Fruit fly (Drosophila melanogaster) whole organism, embryonic: ENCODE data around the gene moody.

Source experiments
- Bgb ChIP-seq: fragments of 200-800 bp; sonication (Bioruptor generic); IDR thresholded peaks from 2 replicates; pipeline ENCODE4 v1.3.6; 2022; ENCODE audit warnings: missing biosample characterization, missing genetic modification characterization; ENCODE audit not compliant: partially characterized antibody
- BtbVII ChIP-seq: fragments of 200-800 bp; sonication (Bioruptor generic); optimal IDR thresholded peaks from 3 replicates; lab custom pipeline; 2017; ENCODE audit warnings: missing biosample characterization, mild to moderate bottlenecking, missing genetic modification characterization
- CG11398 ChIP-seq: fragments of 200-800 bp; sonication (Bioruptor generic); optimal IDR thresholded peaks from 2 replicates; lab custom pipeline; 2016; ENCODE audit warnings: missing biosample characterization, missing genetic modification characterization
- CG11504 ChIP-seq: fragments of 200-800 bp; sonication (Bioruptor generic); optimal IDR thresholded peaks from 3 replicates; lab custom pipeline; 2019; ENCODE audit warnings: missing biosample characterization, mild to moderate bottlenecking, missing genetic modification characterization, moderate library complexity
- CG12659 ChIP-seq: fragments of 200-800 bp; sonication (Bioruptor generic); optimal IDR thresholded peaks from 3 replicates; lab custom pipeline; 2017; ENCODE audit warnings: mild to moderate bottlenecking, missing biosample characterization, missing genetic modification reagents, missing genetic modification characterization
- CG12769 ChIP-seq: fragments of 200-800 bp; sonication (Bioruptor generic); optimal IDR thresholded peaks from 2 replicates; lab custom pipeline; 2019; ENCODE audit warnings: missing biosample characterization, mild to moderate bottlenecking, missing genetic modification characterization, moderate library complexity
- CG16779 ChIP-seq: fragments of 200-800 bp; sonication (Bioruptor generic); IDR thresholded peaks from 2 replicates; pipeline ENCODE4 v1.3.6; 2022; ENCODE audit warnings: missing biosample characterization, missing genetic modification characterization
- CG18599 ChIP-seq: fragments of 200-800 bp; sonication (Bioruptor generic); optimal IDR thresholded peaks from 3 replicates; lab custom pipeline; 2017; ENCODE audit warnings: missing biosample characterization, missing genetic modification characterization, mild to moderate bottlenecking, moderate library complexity, missing genetic modification reagents
- CG2875 ChIP-seq: fragments of 200-800 bp; sonication (Bioruptor generic); optimal IDR thresholded peaks from 2 replicates; lab custom pipeline; 2017; ENCODE audit warnings: missing biosample characterization, mild to moderate bottlenecking, missing genetic modification characterization, missing genetic modification reagents
- CG31388 ChIP-seq: fragments of 200-800 bp; sonication (Bioruptor generic); optimal IDR thresholded peaks from 2 replicates; lab custom pipeline; 2016; ENCODE audit warnings: missing biosample characterization, missing genetic modification characterization
- CG32532 ChIP-seq: fragments of 200-800 bp; sonication (Bioruptor generic); IDR thresholded peaks from 2 replicates; pipeline ENCODE4 v1.3.6; 2022; ENCODE audit warnings: missing biosample characterization, missing genetic modification characterization
- CG3847 ChIP-seq: fragments of 200-800 bp; sonication (Bioruptor generic); IDR thresholded peaks from 2 replicates; pipeline ENCODE4 v1.3.6; 2022; ENCODE audit warnings: missing biosample characterization, missing genetic modification characterization
- CG4328 ChIP-seq: fragments of 200-800 bp; sonication (Bioruptor generic); optimal IDR thresholded peaks from 3 replicates; lab custom pipeline; 2017; ENCODE audit warnings: missing biosample characterization, missing genetic modification reagents, missing genetic modification characterization
- CG4424 ChIP-seq: fragments of 200-800 bp; sonication (Bioruptor generic); optimal IDR thresholded peaks from 3 replicates; lab custom pipeline; 2016; ENCODE audit warnings: missing biosample characterization, missing genetic modification characterization
- CG4617 ChIP-seq: fragments of 200-800 bp; sonication (Bioruptor generic); optimal IDR thresholded peaks from 3 replicates; lab custom pipeline; 2016; ENCODE audit warnings: missing biosample characterization, missing genetic modification characterization, borderline replicate concordance
- CG6254 ChIP-seq: fragments of 200-800 bp; sonication (Bioruptor generic); optimal IDR thresholded peaks from 3 replicates; lab custom pipeline; 2017; ENCODE audit warnings: mild to moderate bottlenecking, missing biosample characterization, missing genetic modification reagents, missing genetic modification characterization
- CG6272 ChIP-seq: fragments of 200-800 bp; sonication (Bioruptor generic); IDR thresholded peaks from 2 replicates; pipeline ENCODE4 v1.3.6; 2022; ENCODE audit warnings: missing biosample characterization, missing genetic modification characterization
- CG7357 ChIP-seq: fragments of 200-800 bp; sonication (Bioruptor generic); IDR thresholded peaks from 3 replicates; pipeline ENCODE4 v1.3.6; 2022; ENCODE audit warnings: missing biosample characterization, missing genetic modification characterization
- CG9727 ChIP-seq: fragments of 200-800 bp; sonication (Bioruptor generic); optimal IDR thresholded peaks from 3 replicates; lab custom pipeline; 2017; ENCODE audit warnings: missing biosample characterization, mild to moderate bottlenecking, missing genetic modification characterization
- CoRest ChIP-seq: fragments of 200-800 bp; sonication (Bioruptor generic); optimal IDR thresholded peaks from 3 replicates; lab custom pipeline; 2018; ENCODE audit warnings: missing biosample characterization, mild to moderate bottlenecking, missing genetic modification characterization, moderate library complexity
- Dip2 ChIP-seq: fragments of 200-800 bp; sonication (Bioruptor generic); IDR thresholded peaks from 2 replicates; pipeline ENCODE4 v1.3.6; 2022; ENCODE audit warnings: missing biosample characterization, missing genetic modification characterization
- Dip3 ChIP-seq: fragments of 200-800 bp; sonication (Bioruptor generic); optimal IDR thresholded peaks from 3 replicates; lab custom pipeline; 2016; ENCODE audit warnings: missing biosample characterization, missing genetic modification characterization
- HHEX ChIP-seq: fragments of 200-800 bp; sonication (Bioruptor generic); optimal IDR thresholded peaks from 3 replicates; lab custom pipeline; 2017; ENCODE audit warnings: missing biosample characterization, mild to moderate bottlenecking, missing genetic modification characterization, missing genetic modification reagents
- HmgZ ChIP-seq: fragments of 200-800 bp; sonication (Bioruptor generic); optimal IDR thresholded peaks from 2 replicates; lab custom pipeline; 2018; ENCODE audit warnings: missing biosample characterization, mild to moderate bottlenecking, missing genetic modification characterization
- Hmr ChIP-seq: fragments of 200-800 bp; sonication (Bioruptor generic); optimal IDR thresholded peaks from 3 replicates; lab custom pipeline; 2017; ENCODE audit warnings: mild to moderate bottlenecking, missing biosample characterization, missing genetic modification reagents, missing genetic modification characterization
- MBD-R2 ChIP-seq: fragments of 200-800 bp; sonication (Bioruptor generic); IDR thresholded peaks from 2 replicates; pipeline ENCODE4 v1.3.6; 2022; ENCODE audit warnings: missing biosample characterization, missing genetic modification characterization
- MESR4 ChIP-seq: fragments of 200-800 bp; sonication (Bioruptor generic); optimal IDR thresholded peaks from 2 replicates; lab custom pipeline; 2018; ENCODE audit warnings: missing biosample characterization, mild to moderate bottlenecking, missing genetic modification characterization, moderate library complexity
- Mad ChIP-seq: fragments of 200-800 bp; sonication (Bioruptor generic); optimal IDR thresholded peaks from 2 replicates; lab custom pipeline; 2016; ENCODE audit warnings: missing biosample characterization, missing genetic modification characterization
- bcd ChIP-seq: fragments of 200-800 bp; sonication (Bioruptor generic); optimal IDR thresholded peaks from 2 replicates; lab custom pipeline; 2017; ENCODE audit warnings: missing biosample characterization, mild to moderate bottlenecking, missing genetic modification characterization
- bigmax ChIP-seq: fragments of 200-800 bp; sonication (Bioruptor generic); optimal IDR thresholded peaks from 2 replicates; lab custom pipeline; 2018; ENCODE audit warnings: missing biosample characterization, mild to moderate bottlenecking, missing genetic modification characterization
- btn ChIP-seq: fragments of 200-800 bp; sonication (Bioruptor generic); optimal IDR thresholded peaks from 2 replicates; lab custom pipeline; 2016; ENCODE audit warnings: missing biosample characterization, missing genetic modification characterization
- cas ChIP-seq: fragments of 200-800 bp; sonication (Bioruptor generic); IDR thresholded peaks from 2 replicates; pipeline ENCODE4 v1.3.6; 2022; ENCODE audit warnings: missing biosample characterization, missing genetic modification characterization
- corto ChIP-seq: fragments of 200-800 bp; sonication (Bioruptor generic); optimal IDR thresholded peaks from 2 replicates; lab custom pipeline; 2016; ENCODE audit warnings: missing biosample characterization, mild to moderate bottlenecking, missing genetic modification characterization, moderate library complexity
- croc ChIP-seq: fragments of 200-800 bp; sonication (Bioruptor generic); conservative IDR thresholded peaks from 3 replicates; pipeline ENCODE4 v1.3.6; 2022; ENCODE audit warnings: missing biosample characterization, missing genetic modification characterization
- dimm ChIP-seq: fragments of 200-800 bp; sonication (Bioruptor generic); IDR thresholded peaks from 2 replicates; pipeline ENCODE4 v1.3.6; 2022; ENCODE audit warnings: missing biosample characterization, missing genetic modification characterization
- eyg ChIP-seq: fragments of 200-800 bp; sonication (Bioruptor generic); optimal IDR thresholded peaks from 3 replicates; lab custom pipeline; 2016; ENCODE audit warnings: missing biosample characterization, missing genetic modification characterization
- fru ChIP-seq: fragments of >200 bp; optimal IDR thresholded peaks from 2 replicates; lab custom pipeline; 2017
- gfzf ChIP-seq: fragments of 200-800 bp; sonication (Bioruptor generic); optimal IDR thresholded peaks from 2 replicates; lab custom pipeline; 2016; ENCODE audit warnings: missing biosample characterization, mild to moderate bottlenecking, missing genetic modification characterization, moderate library complexity
- hbn ChIP-seq: fragments of 200-800 bp; sonication (Bioruptor generic); IDR thresholded peaks from 2 replicates; pipeline ENCODE4 v1.3.6; 2022; ENCODE audit warnings: missing biosample characterization, missing genetic modification characterization; ENCODE audit not compliant: partially characterized antibody
- jigr1 ChIP-seq: fragments of 200-800 bp; sonication (Bioruptor generic); IDR thresholded peaks from 3 replicates; pipeline ENCODE4 v1.3.6; 2022; ENCODE audit warnings: missing biosample characterization, missing genetic modification characterization
- kah ChIP-seq: fragments of 200-800 bp; sonication (Bioruptor generic); optimal IDR thresholded peaks from 2 replicates; lab custom pipeline; 2018; ENCODE audit warnings: missing biosample characterization, mild to moderate bottlenecking, missing genetic modification characterization
- maf-S ChIP-seq: fragments of 200-800 bp; sonication (Bioruptor generic); optimal IDR thresholded peaks from 2 replicates; lab custom pipeline; 2016; ENCODE audit warnings: missing biosample characterization, missing genetic modification characterization
- peb ChIP-seq: fragments of 200-800 bp; sonication (Bioruptor generic); IDR thresholded peaks from 2 replicates; pipeline ENCODE4 v1.3.6; 2022; ENCODE audit warnings: missing biosample characterization, missing genetic modification characterization
- phol ChIP-seq: fragments of 200-800 bp; sonication (Bioruptor generic); optimal IDR thresholded peaks from 3 replicates; lab custom pipeline; 2018; ENCODE audit warnings: missing biosample characterization, mild to moderate bottlenecking, missing genetic modification characterization, moderate library complexity
- sc ChIP-seq, 3 experiments: fragments of >200 bp in 2 of 3; fragments of 200-800 bp in 1 of 3; sonication (Bioruptor generic) in 1 of 3; optimal IDR thresholded peaks; 2 replicates in 2 of 3; 3 replicates in 1 of 3; lab custom pipeline; 2017; ENCODE audit warnings: mild to moderate bottlenecking in 1 of 3, missing biosample characterization in 1 of 3, missing genetic modification characterization in 1 of 3, missing genetic modification reagents in 1 of 3
- sens-2 ChIP-seq: fragments of 200-800 bp; sonication (Bioruptor generic); IDR thresholded peaks from 2 replicates; pipeline ENCODE4 v1.3.6; 2022; ENCODE audit warnings: missing biosample characterization, missing genetic modification characterization
- ttk ChIP-seq: fragments of 200-800 bp; sonication (Bioruptor generic); IDR thresholded peaks from 2 replicates; pipeline ENCODE4 v2.1.2; 2022; ENCODE audit warnings: missing biosample characterization, missing genetic modification characterization
- tup ChIP-seq: fragments of 200-800 bp; sonication (Bioruptor generic); optimal IDR thresholded peaks from 2 replicates; lab custom pipeline; 2016; ENCODE audit warnings: missing biosample characterization, mild to moderate bottlenecking, missing genetic modification characterization, moderate library complexity
- tx ChIP-seq: fragments of 200-800 bp; sonication (Bioruptor generic); optimal IDR thresholded peaks from 2 replicates; lab custom pipeline; 2016; ENCODE audit warnings: missing biosample characterization, missing genetic modification characterization

moody gene

dm6 chrX:2041312-2041918 is 8.5 kb downstream of the moody start, which contains the start of gene CG4313 (continued):
- TF ChIP-seq CG11398 (GFP tag; lab: Kevin White, UChicago) (peak; percentile 71), Dip3 (GFP tag; lab: Kevin White, UChicago) (peak; percentile 72), tx (GFP tag; lab: Kevin White, UChicago) (peak; percentile 44), jigr1 (GFP tag; lab: Robert Waterston, UW) (no peak), CG4328 (GFP tag; lab: Kevin White, UChicago) (peak; percentile 61), MBD-R2 (GFP tag; lab: Robert Waterston, UW) (peak; percentile 43), kah (GFP tag; lab: Kevin White, UChicago) (peak; percentile 43), CG6254 (GFP tag; lab: Kevin White, UChicago) (peak; percentile 4), fru (lab: Kevin White, UChicago) (no peak), CG12769 (tag; lab: Kevin White, UChicago) (peak; percentile 88), Hmr (GFP tag; lab: Kevin White, UChicago) (peak; percentile 70), corto (no peak), CG12659 (GFP tag; lab: Kevin White, UChicago) (peak; percentile 59), croc (GFP tag; lab: Robert Waterston, UW) (peak; percentile 56; the same call in 1 of the 3 replicates), peb (GFP tag; lab: Robert Waterston, UW) (no peak), ttk (GFP tag; lab: Robert Waterston, UW) (peak; percentile 62), bcd (GFP tag; lab: Kevin White, UChicago) (peak; percentile 68), BtbVII (GFP tag; lab: Kevin White, UChicago) (peak; percentile 52), Dip2 (GFP tag; lab: Robert Waterston, UW) (no peak), CG16779 (GFP tag; lab: Robert Waterston, UW) (no peak), sens-2 (GFP tag; lab: Robert Waterston, UW) (no peak), CG6272 (GFP tag; lab: Robert Waterston, UW) (peak; percentile 76), MESR4 (GFP tag; lab: Kevin White, UChicago) (no peak), CG4617 (GFP tag; lab: Kevin White, UChicago) (peak; percentile 25), CoRest (tag; lab: Kevin White, UChicago) (peak; percentile 76), CG11504 (tag; lab: Kevin White, UChicago) (peak; percentile 73), hbn (GFP tag; lab: Robert Waterston, UW) (peak; percentile 84), CG7357 (GFP tag; lab: Robert Waterston, UW) (peak; percentile 69), CG2875 (GFP tag; lab: Kevin White, UChicago) (peak; percentile 25), CG4424 (GFP tag; lab: Kevin White, UChicago) (peak; percentile 78), HHEX (GFP tag; lab: Kevin White, UChicago) (peak; percentile 52), gfzf (peak; percentile 22), maf-S (GFP tag; lab: Kevin White, UChicago) (peak; percentile 69), sc (optimal IDR thresholded peaks at IDR 0.05; lab: Kevin White, UChicago) (no peak), sc (GFP tag; optimal IDR thresholded peaks at IDR 0.05; lab: Kevin White, UChicago) (no peak), CG32532 (GFP tag; lab: Robert Waterston, UW) (peak; percentile 77), phol (tag; lab: Kevin White, UChicago) (peak; percentile 82), Bgb (GFP tag; lab: Robert Waterston, UW) (peak; percentile 69), CG31388 (GFP tag; lab: Kevin White, UChicago) (peak; percentile 28), cas (GFP tag; lab: Robert Waterston, UW) (0 out of 2 replicates have a peak, but pooled peaks have one; percentile 47), btn (GFP tag; lab: Kevin White, UChicago) (no peak), CG18599 (GFP tag; lab: Kevin White, UChicago) (peak; percentile 54), eyg (GFP tag; lab: Kevin White, UChicago) (peak; percentile 44), CG9727 (GFP tag; lab: Kevin White, UChicago) (peak; percentile 70), bigmax (GFP tag; lab: Kevin White, UChicago) (no peak), tup (peak; percentile 32), Mad (peak; percentile 14), CG3847 (GFP tag; lab: Robert Waterston, UW) (peak; percentile 84), HmgZ (peak; percentile 68), dimm (no peak)
